Worm (Caenorhabditis elegans): Measurements from ENCODE around the gene srg-38.

DNA sequence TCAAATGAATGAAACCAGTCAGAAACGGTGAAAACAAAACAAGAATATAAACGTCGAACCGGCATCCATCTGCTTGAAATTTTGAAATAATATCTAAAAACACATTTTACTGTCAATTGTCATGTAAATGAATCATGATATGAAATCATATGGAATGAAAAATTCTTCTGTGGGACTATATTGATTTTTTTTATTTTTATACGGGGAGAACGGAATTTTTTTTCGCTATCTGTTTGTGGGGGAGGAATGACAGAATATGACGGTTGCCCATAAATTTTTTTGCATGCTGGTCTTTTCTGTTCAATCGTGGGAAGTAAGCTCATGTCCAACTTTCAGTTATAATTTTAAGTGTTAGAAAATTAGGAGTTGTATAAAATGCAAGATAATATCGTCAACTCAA, 10.8 kb downstream of the srg-38 start, which contains the start of gene C06H2.7:
- TF ChIP-seq ceh-82 (tag; optimal IDR thresholded peaks at IDR 0.05) (no peak), ZK546.5 (tag; optimal IDR thresholded peaks at IDR 0.05) (no peak), nhr-28 (tag; optimal IDR thresholded peaks at IDR 0.05) (no peak), R02D3.7 (tag; optimal IDR thresholded peaks at IDR 0.05) (no peak), pha-4 (tag; optimal IDR thresholded peaks at IDR 0.05) (no peak), nhr-12 (tag; optimal IDR thresholded peaks at IDR 0.05) (no peak), mdl-1 (tag; optimal IDR thresholded peaks at IDR 0.05) (no peak), ztf-11 (tag; optimal IDR thresholded peaks at IDR 0.05) (no peak), elt-3 (tag; optimal IDR thresholded peaks at IDR 0.05) (no peak)
